Worm (Caenorhabditis elegans) whole organism, late embryonic: ENCODE data around the gene Y55F3BL.6.
A peak's percentile ranks its signal among the peaks of the same experiment; 100 is the strongest.

Source experiments
- C08G9.2 ChIP-seq: sonication (generic microtip); optimal IDR thresholded peaks from 2 replicates; lab custom pipeline; 2016; ENCODE audit warnings: mild to moderate bottlenecking, missing genetic modification characterization, moderate library complexity, missing compliant biosample characterization
- F13H6.1 ChIP-seq: sonication (generic microtip); optimal IDR thresholded peaks from 2 replicates; lab custom pipeline; 2016; ENCODE audit warnings: missing genetic modification characterization, missing compliant biosample characterization
- K09A11.1 ChIP-seq: sonication (generic microtip); optimal IDR thresholded peaks from 2 replicates; lab custom pipeline; 2017; ENCODE audit warnings: antibody characterized with exemption, mild to moderate bottlenecking, missing genetic modification characterization, missing compliant biosample characterization; ENCODE audit not compliant: insufficient read depth
- T23F11.4 ChIP-seq: fragments of 200-800 bp; sonication (Bioruptor generic); optimal IDR thresholded peaks from 2 replicates; lab custom pipeline; 2018; ENCODE audit warnings: mild to moderate bottlenecking, missing genetic modification characterization, missing compliant biosample characterization
- Y22D7AL.16 ChIP-seq: sonication (generic microtip); optimal IDR thresholded peaks from 2 replicates; lab custom pipeline; 2016; ENCODE audit warnings: missing genetic modification characterization, missing compliant biosample characterization
- ahr-1 ChIP-seq: sonication (generic microtip); optimal IDR thresholded peaks from 2 replicates; lab custom pipeline; 2016; ENCODE audit warnings: missing genetic modification characterization, missing compliant biosample characterization
- ceh-18 ChIP-seq: sonication (generic microtip); optimal IDR thresholded peaks from 2 replicates; lab custom pipeline; 2016; ENCODE audit warnings: missing genetic modification characterization, missing compliant biosample characterization
- ceh-24 ChIP-seq: sonication (generic microtip); optimal IDR thresholded peaks from 2 replicates; lab custom pipeline; 2016; ENCODE audit warnings: mild to moderate bottlenecking, missing genetic modification characterization, missing compliant biosample characterization
- ceh-30 ChIP-seq: fragments of 150-350 bp; optimal IDR thresholded peaks from 2 replicates; lab custom pipeline; 2014; ENCODE audit warnings: missing biosample characterization, missing genetic modification characterization
- ceh-31 ChIP-seq: sonication (generic microtip); optimal IDR thresholded peaks from 2 replicates; lab custom pipeline; 2016; ENCODE audit warnings: missing genetic modification characterization, missing compliant biosample characterization
- ceh-34 ChIP-seq: sonication (generic microtip); optimal IDR thresholded peaks from 2 replicates; lab custom pipeline; 2016; ENCODE audit warnings: mild to moderate bottlenecking, missing genetic modification characterization, missing compliant biosample characterization
- ceh-6 ChIP-seq: fragments of 200-800 bp; sonication (Bioruptor generic); optimal IDR thresholded peaks from 2 replicates; lab custom pipeline; 2018; ENCODE audit warnings: mild to moderate bottlenecking, missing genetic modification characterization, missing compliant biosample characterization
- che-1 ChIP-seq: sonication (generic microtip); optimal IDR thresholded peaks from 2 replicates; lab custom pipeline; 2016; ENCODE audit warnings: mild to moderate bottlenecking, missing genetic modification characterization, missing compliant biosample characterization
- dmd-4 ChIP-seq: sonication (generic microtip); optimal IDR thresholded peaks from 2 replicates; lab custom pipeline; 2016; ENCODE audit warnings: borderline replicate concordance, missing genetic modification characterization, missing compliant biosample characterization
- dve-1 ChIP-seq: sonication (generic microtip); optimal IDR thresholded peaks from 2 replicates; lab custom pipeline; 2017; ENCODE audit warnings: antibody characterized with exemption, mild to moderate bottlenecking, missing genetic modification characterization, missing compliant biosample characterization
- elt-2 ChIP-seq: sonication (generic microtip); optimal IDR thresholded peaks from 2 replicates; lab custom pipeline; 2016; ENCODE audit warnings: missing genetic modification reagents, missing genetic modification characterization, missing compliant biosample characterization
- elt-4 ChIP-seq: sonication (generic microtip); optimal IDR thresholded peaks from 2 replicates; lab custom pipeline; 2016; ENCODE audit warnings: missing genetic modification characterization, missing compliant biosample characterization
- fax-1 ChIP-seq: sonication (generic microtip); optimal IDR thresholded peaks from 2 replicates; lab custom pipeline; 2016; ENCODE audit warnings: missing genotype, missing genetic modification characterization, missing compliant biosample characterization
- gmeb-2 ChIP-seq: sonication (generic microtip); optimal IDR thresholded peaks from 2 replicates; lab custom pipeline; 2016; ENCODE audit warnings: missing genetic modification characterization, inconsistent platforms, missing compliant biosample characterization
- hlh-30 ChIP-seq: sonication (generic microtip); optimal IDR thresholded peaks from 2 replicates; lab custom pipeline; 2017; ENCODE audit warnings: antibody characterized with exemption, missing genetic modification characterization, missing compliant biosample characterization; ENCODE audit not compliant: insufficient read depth
- madf-2 ChIP-seq: sonication (generic microtip); optimal IDR thresholded peaks from 2 replicates; lab custom pipeline; 2017; ENCODE audit warnings: missing genetic modification characterization, missing compliant biosample characterization
- mec-3 ChIP-seq: sonication (generic microtip); optimal IDR thresholded peaks from 2 replicates; lab custom pipeline; 2016; ENCODE audit warnings: borderline replicate concordance, missing genetic modification characterization, missing compliant biosample characterization
- npax-4 ChIP-seq: sonication (generic microtip); optimal IDR thresholded peaks from 2 replicates; lab custom pipeline; 2016; ENCODE audit warnings: missing genetic modification characterization, missing compliant biosample characterization
- pqm-1 ChIP-seq: sonication (generic microtip); optimal IDR thresholded peaks from 2 replicates; lab custom pipeline; 2016; ENCODE audit warnings: missing genetic modification characterization, missing compliant biosample characterization
- pros-1 ChIP-seq: fragments of 150-350 bp; optimal IDR thresholded peaks from 2 replicates; lab custom pipeline; 2014; ENCODE audit warnings: missing biosample characterization, missing genetic modification reagents, missing genetic modification characterization
- sdc-2 ChIP-seq: sonication (generic microtip); optimal IDR thresholded peaks from 2 replicates; lab custom pipeline; 2016; ENCODE audit warnings: missing genotype, missing genetic modification characterization, missing compliant biosample characterization
- tbx-7 ChIP-seq: sonication (generic microtip); optimal IDR thresholded peaks from 2 replicates; lab custom pipeline; 2016; ENCODE audit warnings: missing genotype, missing genetic modification characterization, missing compliant biosample characterization
- unc-3 ChIP-seq, 2 experiments: fragments of 200-800 bp in 1 of 2; sonication (Bioruptor generic) in 1 of 2; sonication (generic microtip) in 1 of 2; conservative IDR thresholded peaks in 1 of 2; optimal IDR thresholded peaks in 1 of 2; 2 replicates each; pipeline versions ENCODE4 v1.3.6 to Lab custom; 2016 to 2022; ENCODE audit warnings: missing compliant biosample characterization in 2 of 2, missing genetic modification characterization in 2 of 2, missing genetic modification reagents in 1 of 2
- unc-42 ChIP-seq: sonication (generic microtip); optimal IDR thresholded peaks from 2 replicates; lab custom pipeline; 2016; ENCODE audit warnings: missing genotype, missing genetic modification characterization, missing compliant biosample characterization

Gene Y55F3BL.6

ce11 chrIV:762486-763376, 44.1 kb downstream of the Y55F3BL.6 start:
- TF ChIP-seq C08G9.2 (tag; lab: Kevin White, UChicago), result no peak
- TF ChIP-seq tbx-7, result no peak
- TF ChIP-seq npax-4 (tag; lab: Kevin White, UChicago), result no peak
- no peak for TF ChIP-seq gmeb-2
- no peak for TF ChIP-seq ceh-34
- no peak for TF ChIP-seq unc-42
- TF ChIP-seq Y22D7AL.16 (tag; lab: Kevin White, UChicago), result no peak
- TF ChIP-seq unc-3 (GFP tag; conservative IDR thresholded peaks at IDR 0.05; lab: Robert Waterston, UW), result no peak
- TF ChIP-seq unc-3 (tag; optimal IDR thresholded peaks at IDR 0.05; lab: Kevin White, UChicago), result no peak
- TF ChIP-seq pqm-1, result no peak
- TF ChIP-seq ahr-1 (tag; lab: Kevin White, UChicago), result no peak
- TF ChIP-seq pros-1, result no peak
- no peak for TF ChIP-seq madf-2 (tag; lab: Kevin White, UChicago)
- no peak for TF ChIP-seq ceh-24 (tag; lab: Kevin White, UChicago)

ce11 chrIV:762016-762459, 44.8 kb downstream of the Y55F3BL.6 start:
- no peak for TF ChIP-seq ceh-30 (tag; lab: Kevin White, UChicago)
- TF ChIP-seq, all 69 proteins: peak for 0

- peak; percentile 39 for TF ChIP-seq unc-42
- TF ChIP-seq ceh-6 (GFP tag; lab: Kevin White, UChicago), result no peak
- TF ChIP-seq che-1 (tag; lab: Kevin White, UChicago), result no peak
These were observed 46.6 kb downstream of the Y55F3BL.6 start, which contains the start of gene gst-40 for ce11 chrIV:760267-760666. gst-40 (plus strand) TSS chrIV:760502.

ce11 chrIV:757548-757947, 49.3 kb downstream of the Y55F3BL.6 start:
- TF ChIP-seq dmd-4 (tag; lab: Kevin White, UChicago), result no peak
- TF ChIP-seq T23F11.4, result no peak
- no peak for TF ChIP-seq mec-3
- TF ChIP-seq npax-4 (tag; lab: Kevin White, UChicago), result no peak
- TF ChIP-seq K09A11.1 (tag; lab: Kevin White, UChicago), result no peak
- no peak for TF ChIP-seq ceh-6 (GFP tag; lab: Kevin White, UChicago)
- no peak for TF ChIP-seq fax-1 (tag; lab: Kevin White, UChicago)
- no peak for TF ChIP-seq F13H6.1 (tag; lab: Kevin White, UChicago)

ce11 chrIV:756956-757355, 49.9 kb downstream of the Y55F3BL.6 start:
- TF ChIP-seq hlh-30 (no peak), ceh-34 (no peak), elt-4 (no peak), elt-2 (tag; lab: Kevin White, UChicago) (no peak), C08G9.2 (tag; lab: Kevin White, UChicago) (no peak), ceh-31 (tag; lab: Kevin White, UChicago) (no peak)
- TF ChIP-seq, all 69 proteins: peak for 0

ce11 chrIV:756421-756820, 50.5 kb downstream of the Y55F3BL.6 start, which contains the start of gene srt-23:
srt-23 (plus strand) TSS chrIV:756721.
- TF ChIP-seq sdc-2 (tag; lab: Kevin White, UChicago) (no peak), ceh-18 (no peak), dve-1 (no peak)
